Worm (Caenorhabditis elegans): ENCODE measurements around the gene Y82E9BR.18.
"Not testable (repeated sequence)": the region's sequence is repeated elsewhere in the genome, so short reads cannot be mapped to it uniquely, and the experiment has no call there.

- not testable (repeated sequence) for TF ChIP-seq repo-1 (tag; optimal IDR thresholded peaks at IDR 0.05); unc-62 (GFP tag; optimal IDR thresholded peaks at IDR 0.05); F23B12.7 (tag; optimal IDR thresholded peaks at IDR 0.05; ENCODE audit: insufficient read depth); K11D2.4 (GFP tag; IDR thresholded peaks at IDR 0.05); egl-44 (GFP tag; IDR thresholded peaks at IDR 0.05); B0035.1 (tag; optimal IDR thresholded peaks at IDR 0.05); F55B11.4 (tag; optimal IDR thresholded peaks at IDR 0.05; ENCODE audit: borderline replicate concordance, insufficient read depth)
These were observed 62.9 kb downstream of the Y82E9BR.18 start for ce11 chrIII:1420357-1420814.

Measured in whole organism, young adult.